Worm (Caenorhabditis elegans) whole organism, young adult: ENCODE measurements around the gene hlh-30.

ENCODE experiments used
- B0035.1 ChIP-seq: sonication (generic microtip); optimal IDR thresholded peaks from 2 replicates; lab custom pipeline; 2016; ENCODE audit warnings: missing genetic modification characterization, mild to moderate bottlenecking, missing compliant biosample characterization, missing genotype, missing genetic modification reagents
- C06A6.2 ChIP-seq: fragments of 200-800 bp; sonication (Bioruptor generic); conservative IDR thresholded peaks from 2 replicates; pipeline ENCODE4 v1.3.6; 2022; ENCODE audit warnings: missing genetic modification characterization, missing compliant biosample characterization
- D2030.7 ChIP-seq: fragments of 200-800 bp; sonication (Bioruptor generic); IDR thresholded peaks from 2 replicates; pipeline ENCODE4 v1.3.6; 2022; ENCODE audit warnings: missing genetic modification reagents, missing genetic modification characterization, missing compliant biosample characterization
- F55B11.4 ChIP-seq: sonication (generic microtip); optimal IDR thresholded peaks from 2 replicates; lab custom pipeline; 2016; ENCODE audit warnings: missing compliant biosample characterization, missing genetic modification characterization, borderline replicate concordance; ENCODE audit not compliant: insufficient read depth
- K12H6.12 ChIP-seq: fragments of 200-800 bp; sonication (Bioruptor generic); optimal IDR thresholded peaks from 2 replicates; lab custom pipeline; 2018; ENCODE audit warnings: mild to moderate bottlenecking, missing genetic modification characterization, missing compliant biosample characterization
- Y53F4B.3 ChIP-seq: fragments of 200-800 bp; sonication (Bioruptor generic); IDR thresholded peaks from 2 replicates; pipeline ENCODE4 v1.3.6; 2022; ENCODE audit warnings: missing genetic modification reagents, missing genetic modification characterization, missing compliant biosample characterization
- Y53G8AR.9 ChIP-seq: fragments of 200-800 bp; sonication (Bioruptor generic); conservative IDR thresholded peaks from 2 replicates; pipeline ENCODE4 v1.3.6; 2022; ENCODE audit warnings: missing genetic modification reagents, missing genetic modification characterization, missing compliant biosample characterization
- akir-1 ChIP-seq: fragments of 200-800 bp; sonication (Bioruptor generic); optimal IDR thresholded peaks from 2 replicates; lab custom pipeline; 2018; ENCODE audit warnings: mild to moderate bottlenecking, missing genetic modification characterization, moderate library complexity, missing compliant biosample characterization
- attf-5 ChIP-seq: fragments of 200-800 bp; sonication (Bioruptor generic); optimal IDR thresholded peaks from 2 replicates; lab custom pipeline; 2018; ENCODE audit warnings: mild to moderate bottlenecking, missing genetic modification characterization, missing compliant biosample characterization
- cebp-2 ChIP-seq: fragments of 200-800 bp; sonication (Bioruptor generic); IDR thresholded peaks from 2 replicates; pipeline ENCODE4 v1.3.6; 2022; ENCODE audit warnings: missing genetic modification characterization, missing compliant biosample characterization
- ceh-40 ChIP-seq: fragments of 200-800 bp; sonication (Bioruptor generic); IDR thresholded peaks from 2 replicates; pipeline ENCODE4 v1.3.6; 2022; ENCODE audit warnings: missing genetic modification characterization, missing compliant biosample characterization
- ceh-79 ChIP-seq: sonication (generic microtip); optimal IDR thresholded peaks from 2 replicates; lab custom pipeline; 2017; ENCODE audit warnings: mild to moderate bottlenecking, missing genetic modification characterization, missing compliant biosample characterization
- ceh-91 ChIP-seq: fragments of 200-800 bp; sonication (Bioruptor generic); IDR thresholded peaks from 2 replicates; pipeline ENCODE4 v1.3.6; 2022; ENCODE audit warnings: missing genetic modification reagents, missing genetic modification characterization, missing compliant biosample characterization
- efl-1 ChIP-seq: fragments of 150-350 bp; optimal IDR thresholded peaks from 2 replicates; lab custom pipeline; 2014; ENCODE audit warnings: missing biosample characterization, missing genetic modification reagents, missing genetic modification characterization
- ekl-4 ChIP-seq: fragments of 200-800 bp; sonication (Bioruptor generic); IDR thresholded peaks from 2 replicates; pipeline ENCODE4 v1.3.6; 2022; ENCODE audit warnings: missing genetic modification reagents, missing genetic modification characterization, missing compliant biosample characterization
- ets-4 ChIP-seq: fragments of 200-800 bp; sonication (Bioruptor generic); optimal IDR thresholded peaks from 2 replicates; lab custom pipeline; 2018; ENCODE audit warnings: mild to moderate bottlenecking, missing genetic modification characterization, missing compliant biosample characterization
- hrde-1 ChIP-seq: sonication (generic microtip); optimal IDR thresholded peaks from 2 replicates; lab custom pipeline; 2016; ENCODE audit warnings: missing genetic modification characterization, mild to moderate bottlenecking, missing compliant biosample characterization, moderate library complexity, missing genotype, missing genetic modification reagents, borderline replicate concordance
- let-607 ChIP-seq, 2 experiments: fragments of 200-800 bp in 1 of 2; sonication (Bioruptor generic) in 1 of 2; sonication (generic microtip) in 1 of 2; optimal IDR thresholded peaks; 2 replicates each; lab custom pipeline; 2016 to 2018; ENCODE audit warnings: mild to moderate bottlenecking in 2 of 2, missing compliant biosample characterization in 2 of 2, missing genetic modification characterization in 2 of 2, moderate library complexity in 2 of 2, missing genotype in 1 of 2
- lin-26 ChIP-seq: fragments of 200-800 bp; sonication (Bioruptor generic); IDR thresholded peaks from 2 replicates; pipeline ENCODE4 v1.3.6; 2022; ENCODE audit warnings: missing genetic modification reagents, missing genetic modification characterization, missing compliant biosample characterization
- lir-1 ChIP-seq: fragments of 200-800 bp; sonication (Bioruptor generic); conservative IDR thresholded peaks from 2 replicates; pipeline ENCODE4 v1.3.6; 2022; ENCODE audit warnings: missing genetic modification reagents, missing genetic modification characterization, missing compliant biosample characterization
- madf-10 ChIP-seq: sonication (generic microtip); optimal IDR thresholded peaks from 2 replicates; lab custom pipeline; 2016; ENCODE audit warnings: mild to moderate bottlenecking, missing genetic modification characterization, missing compliant biosample characterization
- madf-6 ChIP-seq: fragments of 200-800 bp; sonication (Bioruptor generic); IDR thresholded peaks from 2 replicates; pipeline ENCODE4 v1.3.6; 2022; ENCODE audit warnings: missing genetic modification reagents, missing genetic modification characterization, missing compliant biosample characterization
- mcd-1 ChIP-seq: fragments of 200-800 bp; sonication (Bioruptor generic); IDR thresholded peaks from 2 replicates; pipeline ENCODE4 v1.3.6; 2022; ENCODE audit warnings: missing genetic modification reagents, missing genetic modification characterization, missing compliant biosample characterization
- mel-28 ChIP-seq: sonication (generic microtip); optimal IDR thresholded peaks from 2 replicates; lab custom pipeline; 2016; ENCODE audit warnings: borderline replicate concordance, mild to moderate bottlenecking, missing genetic modification characterization, missing compliant biosample characterization
- nfyb-1 ChIP-seq: fragments of 200-800 bp; sonication (Bioruptor generic); IDR thresholded peaks from 2 replicates; pipeline ENCODE4 v1.3.6; 2022; ENCODE audit warnings: missing genetic modification reagents, missing genetic modification characterization, missing compliant biosample characterization
- nhr-179 ChIP-seq: sonication (generic microtip); optimal IDR thresholded peaks from 2 replicates; lab custom pipeline; 2016; ENCODE audit warnings: mild to moderate bottlenecking, missing genetic modification characterization, missing compliant biosample characterization
- nhr-90 ChIP-seq: sonication (generic microtip); optimal IDR thresholded peaks from 2 replicates; lab custom pipeline; 2016; ENCODE audit warnings: missing genotype, mild to moderate bottlenecking, missing genetic modification characterization, missing compliant biosample characterization
- pbrm-1 ChIP-seq: fragments of 200-800 bp; sonication (Bioruptor generic); IDR thresholded peaks from 2 replicates; pipeline ENCODE4 v1.3.6; 2022; ENCODE audit warnings: missing genetic modification reagents, missing genetic modification characterization, missing compliant biosample characterization
- rec-8 ChIP-seq, 2 experiments: sonication (generic microtip); optimal IDR thresholded peaks; 2 replicates each; lab custom pipeline; 2016; ENCODE audit warnings: mild to moderate bottlenecking in 2 of 2, missing genetic modification characterization in 2 of 2, missing genetic modification reagents in 2 of 2, missing genotype in 2 of 2, missing biosample characterization in 1 of 2, missing compliant biosample characterization in 1 of 2, moderate library complexity in 1 of 2
- sea-2 ChIP-seq: fragments of 200-800 bp; sonication (Bioruptor generic); IDR thresholded peaks from 2 replicates; pipeline ENCODE4 v1.3.6; 2022; ENCODE audit warnings: missing genetic modification characterization, missing compliant biosample characterization
- snpc-1.3 ChIP-seq: sonication (generic microtip); optimal IDR thresholded peaks from 2 replicates; lab custom pipeline; 2017; ENCODE audit warnings: missing genetic modification characterization, mild to moderate bottlenecking, missing compliant biosample characterization, antibody characterized with exemption, moderate library complexity, missing genotype, missing genetic modification reagents; ENCODE audit not compliant: insufficient read depth
- snpc-4 ChIP-seq, 5 experiments: fragments of 150-350 bp in 1 of 5; sonication (generic microtip) in 4 of 5; optimal IDR thresholded peaks; 2 replicates each; lab custom pipeline; 2014 to 2018; ENCODE audit warnings: missing genetic modification characterization in 5 of 5, missing biosample characterization in 3 of 5, antibody characterized with exemption in 2 of 5, mild to moderate bottlenecking in 2 of 5, missing compliant biosample characterization in 2 of 5, missing genotype in 2 of 5, moderate library complexity in 2 of 5, missing genetic modification reagents in 1 of 5
- tbx-9 ChIP-seq: sonication (generic microtip); optimal IDR thresholded peaks from 2 replicates; lab custom pipeline; 2016; ENCODE audit warnings: borderline replicate concordance, missing genetic modification characterization, inconsistent platforms, missing compliant biosample characterization
- xnd-1 ChIP-seq: sonication (generic microtip); optimal IDR thresholded peaks from 2 replicates; lab custom pipeline; 2016; ENCODE audit warnings: missing genotype, missing genetic modification reagents, missing genetic modification characterization, missing compliant biosample characterization
- zfh-2 ChIP-seq: fragments of 200-800 bp; sonication (Bioruptor generic); conservative IDR thresholded peaks from 2 replicates; pipeline ENCODE4 v1.3.6; 2022; ENCODE audit warnings: missing genetic modification reagents, missing genetic modification characterization, missing compliant biosample characterization
- zim-3 ChIP-seq: sonication (generic microtip); optimal IDR thresholded peaks from 2 replicates; lab custom pipeline; 2017; ENCODE audit warnings: mild to moderate bottlenecking, missing genetic modification characterization, moderate library complexity, missing compliant biosample characterization
- ztf-22 ChIP-seq: fragments of 200-800 bp; sonication (Bioruptor generic); optimal IDR thresholded peaks from 2 replicates; lab custom pipeline; 2018; ENCODE audit warnings: mild to moderate bottlenecking, missing genetic modification characterization, moderate library complexity, missing compliant biosample characterization
- ztf-25 ChIP-seq: fragments of 200-800 bp; sonication (Bioruptor generic); IDR thresholded peaks from 2 replicates; pipeline ENCODE4 v1.3.6; 2022; ENCODE audit warnings: missing genetic modification reagents, missing genetic modification characterization, missing compliant biosample characterization
- ztf-3 ChIP-seq: fragments of 200-800 bp; sonication (Bioruptor generic); optimal IDR thresholded peaks from 2 replicates; lab custom pipeline; 2018; ENCODE audit warnings: mild to moderate bottlenecking, missing genetic modification characterization, missing compliant biosample characterization
- ztf-6 ChIP-seq: fragments of 200-800 bp; sonication (Bioruptor generic); IDR thresholded peaks from 2 replicates; pipeline ENCODE4 v1.3.6; 2022; ENCODE audit warnings: missing genetic modification reagents, missing genetic modification characterization, missing compliant biosample characterization

hlh-30 gene

DNA sequence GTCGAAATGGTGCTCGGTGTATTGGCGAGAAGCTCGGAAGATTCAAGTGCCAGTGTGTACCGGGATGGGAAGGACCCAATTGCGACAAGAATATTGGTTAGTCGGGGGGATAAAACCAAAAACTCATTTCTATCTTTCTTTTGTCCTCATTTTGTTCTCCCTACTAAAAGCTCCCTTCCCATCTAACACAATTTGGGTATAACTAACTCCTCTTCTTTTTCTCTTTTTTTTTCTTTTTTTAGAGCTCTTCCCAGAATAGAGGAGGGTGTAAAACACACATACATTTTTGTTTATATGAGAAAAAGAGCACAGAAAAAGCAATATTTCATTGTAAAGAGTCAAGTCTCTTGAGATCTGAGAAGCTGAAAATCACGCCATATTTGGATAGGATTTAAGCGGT, 29.6 kb downstream of the hlh-30 start:
- TF ChIP-seq nfyb-1 (GFP tag; lab: Robert Waterston, UW): no peak
- no peak for TF ChIP-seq ztf-3 (GFP tag; lab: Kevin White, UChicago)
- no peak for TF ChIP-seq pbrm-1 (GFP tag; lab: Robert Waterston, UW)
- TF ChIP-seq Y53F4B.3 (GFP tag; lab: Robert Waterston, UW): no peak
- TF ChIP-seq snpc-4 (GFP tag; optimal IDR thresholded peaks at IDR 0.05; lab: Kevin White, UChicago): no peak
- TF ChIP-seq snpc-4 (tag; optimal IDR thresholded peaks at IDR 0.05; lab: Kevin White, UChicago): no peak
- no peak for TF ChIP-seq lir-1 (GFP tag; lab: Robert Waterston, UW)

DNA sequence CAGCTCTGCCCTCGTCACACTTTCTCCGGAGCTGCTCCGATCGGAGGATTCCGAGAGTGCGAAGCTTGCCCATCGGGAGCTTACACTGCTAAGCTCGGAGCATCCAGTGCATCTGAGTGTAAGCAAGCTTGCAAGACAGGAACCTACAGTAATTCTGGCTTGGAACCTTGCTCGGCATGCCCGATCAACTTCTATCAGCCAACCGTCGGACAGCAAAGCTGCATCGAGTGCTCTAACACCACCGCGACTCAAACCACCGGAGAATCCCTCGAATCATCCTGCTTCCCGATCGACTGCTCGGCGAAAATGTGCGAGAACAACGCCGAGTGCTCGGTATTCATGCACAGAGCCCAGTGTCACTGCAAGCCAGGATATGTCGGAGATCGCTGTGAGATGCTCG, 30.5 kb downstream of the hlh-30 start:
- TF ChIP-seq ekl-4 (GFP tag; lab: Robert Waterston, UW): no peak
- no peak for TF ChIP-seq lin-26 (GFP tag; lab: Robert Waterston, UW)
- TF ChIP-seq D2030.7 (GFP tag; lab: Robert Waterston, UW): no peak
- peak; percentile 71 for TF ChIP-seq zfh-2 (GFP tag; lab: Robert Waterston, UW)
- 0 out of 2 replicates have a peak, but pooled peaks have one; percentile 20 for TF ChIP-seq mcd-1
- no peak for TF ChIP-seq nhr-90 (tag; lab: Kevin White, UChicago)
- no peak for TF ChIP-seq madf-10 (tag; lab: Kevin White, UChicago)
- TF ChIP-seq K12H6.12: no peak
- no peak for TF ChIP-seq ztf-6 (GFP tag; lab: Robert Waterston, UW)

DNA sequence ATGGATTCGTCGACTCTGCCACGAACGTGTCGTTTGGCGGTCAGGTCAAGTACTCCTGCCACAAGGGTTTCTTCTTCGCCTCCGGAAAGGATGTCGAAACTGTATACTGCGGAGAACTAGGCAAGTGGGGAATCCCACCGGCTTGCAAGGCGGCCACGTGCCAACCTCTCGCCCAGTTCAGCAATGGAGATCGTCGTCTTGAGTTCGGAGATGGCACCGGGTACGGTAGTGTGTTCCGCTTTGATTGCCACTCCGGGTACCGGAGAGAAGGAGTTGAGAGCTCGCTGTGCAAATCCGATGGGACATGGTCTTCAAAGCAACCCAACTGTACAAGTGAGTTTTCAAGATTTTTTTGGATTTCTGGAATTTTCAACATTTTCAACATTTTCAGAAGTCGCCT, 35.1 kb downstream of the hlh-30 start:
- TF ChIP-seq zfh-2 (GFP tag; lab: Robert Waterston, UW): peak; percentile 49; the same call in 1 of the 2 replicates
- no peak for TF ChIP-seq ztf-25
- TF ChIP-seq nfyb-1 (GFP tag; lab: Robert Waterston, UW): 0 out of 2 replicates have a peak, but pooled peaks have one; percentile 39
- no peak for TF ChIP-seq nhr-179

DNA sequence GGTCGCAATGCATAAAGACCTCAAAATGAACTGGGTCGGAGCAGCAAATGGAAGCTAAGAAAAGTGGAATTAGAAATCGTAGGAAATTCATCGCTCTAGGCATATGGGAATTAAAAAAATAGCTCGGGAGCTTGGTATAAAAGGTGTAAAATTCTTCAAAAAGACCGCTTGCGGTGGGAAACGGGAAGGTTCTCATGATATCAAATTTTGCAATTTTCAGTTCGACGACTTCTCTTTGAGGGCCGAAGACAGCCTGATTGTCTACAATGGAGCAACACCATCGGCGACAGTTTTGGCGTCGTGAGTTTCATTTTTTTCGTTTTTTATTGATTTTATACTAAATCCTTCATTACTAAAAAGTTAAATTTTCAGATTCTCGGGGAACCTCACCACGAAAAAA, 36.2 kb downstream of the hlh-30 start, which contains the start of gene F47C12.8:
Gene F47C12.8 (minus strand): TSS at position 101 of the 400 bp plus-strand sequence.
- TF ChIP-seq snpc-1.3 (tag; lab: Kevin White, UChicago) (no peak), ceh-40 (GFP tag; lab: Robert Waterston, UW) (no peak), rec-8 (tag; optimal IDR thresholded peaks at IDR 0.05; lab: Kevin White, UChicago) (no peak), attf-5 (GFP tag; lab: Kevin White, UChicago) (no peak), snpc-4 (GFP tag; optimal IDR thresholded peaks at IDR 0.05; lab: Kevin White, UChicago) (no peak), snpc-4 (tag; optimal IDR thresholded peaks at IDR 0.05; lab: Kevin White, UChicago) (no peak), hrde-1 (tag; lab: Kevin White, UChicago) (no peak), ztf-22 (no peak), cebp-2 (GFP tag; lab: Robert Waterston, UW) (no peak), F55B11.4 (no peak), ceh-91 (GFP tag; lab: Robert Waterston, UW) (no peak), B0035.1 (tag; lab: Kevin White, UChicago) (no peak), xnd-1 (tag; lab: Kevin White, UChicago) (no peak)

DNA sequence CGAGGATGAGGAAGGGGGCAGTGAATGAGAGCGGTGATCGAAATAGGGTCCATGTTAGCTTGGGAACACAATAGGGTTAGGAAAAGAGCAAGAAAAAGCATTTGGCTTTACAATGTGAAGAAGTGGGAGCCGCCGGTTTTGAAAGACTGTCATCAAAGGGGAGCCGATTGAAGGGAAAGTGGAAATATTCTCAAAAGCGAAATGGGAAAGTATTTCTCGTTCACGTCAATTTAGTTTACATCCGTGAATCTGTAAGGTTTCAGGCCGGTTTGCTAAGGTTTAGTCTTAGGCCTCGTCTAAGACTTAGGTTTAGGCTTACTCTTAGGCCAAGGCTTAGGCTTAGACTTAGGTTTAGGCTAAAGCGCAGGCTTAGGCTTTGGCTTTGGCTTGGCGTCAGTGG, 39.4 kb downstream of the hlh-30 start, which contains the start of gene F47C12.7:
Gene F47C12.7 (minus strand): TSS at position 101 of the 400 bp plus-strand sequence.
- TF ChIP-seq let-607 (tag; optimal IDR thresholded peaks at IDR 0.05; lab: Kevin White, UChicago) (no peak), ceh-79 (tag; lab: Kevin White, UChicago) (no peak), tbx-9 (tag; lab: Kevin White, UChicago) (no peak), efl-1 (GFP tag; lab: Kevin White, UChicago) (no peak), mel-28 (tag; lab: Kevin White, UChicago) (no peak), sea-2 (GFP tag; lab: Robert Waterston, UW) (no peak), Y53G8AR.9 (no peak), akir-1 (no peak), zim-3 (no peak), madf-6 (no peak), C06A6.2 (GFP tag; lab: Robert Waterston, UW) (no peak), ceh-40 (GFP tag; lab: Robert Waterston, UW) (no peak), K12H6.12 (no peak), ets-4 (GFP tag; lab: Kevin White, UChicago) (no peak), lin-26 (GFP tag; lab: Robert Waterston, UW) (no peak)
